Worm (Caenorhabditis elegans): ENCODE data around the gene ints-7.

- TF ChIP-seq him-1 (tag; optimal IDR thresholded peaks at IDR 0.05) (no peak), W03F9.2 (tag; optimal IDR thresholded peaks at IDR 0.05) (no peak)
Observed at ce11 chrII:11545952-11546325, 36.7 kb upstream of the ints-7 start.

Data from whole organism, L4/young adult.